Worm (Caenorhabditis elegans) whole organism, young adult: Measurements from ENCODE around the gene F44A2.5.

ENCODE experiments used
- Y56A3A.18 ChIP-seq: fragments of 200-800 bp; sonication (Bioruptor generic); IDR thresholded peaks from 2 replicates; pipeline ENCODE4 v1.3.6; 2022; ENCODE audit warnings: missing genetic modification reagents, missing genetic modification characterization, missing compliant biosample characterization
- hrde-1 ChIP-seq: sonication (generic microtip); optimal IDR thresholded peaks from 2 replicates; lab custom pipeline; 2016; ENCODE audit warnings: missing genetic modification characterization, mild to moderate bottlenecking, missing compliant biosample characterization, moderate library complexity, missing genotype, missing genetic modification reagents, borderline replicate concordance
- unc-130 ChIP-seq: sonication (generic microtip); optimal IDR thresholded peaks from 2 replicates; lab custom pipeline; 2016; ENCODE audit warnings: missing genetic modification reagents, missing genetic modification characterization, missing compliant biosample characterization
- unc-62 ChIP-seq: fragments of 150-350 bp; optimal IDR thresholded peaks from 2 replicates; lab custom pipeline; 2014; ENCODE audit warnings: missing biosample characterization, missing genetic modification reagents, missing genetic modification characterization

- TF ChIP-seq unc-130 (GFP tag; lab: Kevin White, UChicago) = no peak
- TF ChIP-seq unc-62 (GFP tag; lab: Kevin White, UChicago) = no peak
- no peak for TF ChIP-seq hrde-1 (tag; lab: Kevin White, UChicago)
- TF ChIP-seq Y56A3A.18 (GFP tag; lab: Robert Waterston, UW) = no peak
Observed at ce11 chrV:9295581-9295980, 1.9 kb upstream of the F44A2.5 start.
